Fruit fly (Drosophila melanogaster) whole organism, embryonic: ENCODE measurements around the gene Nopp140.
A peak's percentile ranks its signal among the peaks of the same experiment; 100 is the strongest.

Experiments
- Antp ChIP-seq: fragments of 200-800 bp; sonication (Bioruptor generic); optimal IDR thresholded peaks from 3 replicates; lab custom pipeline; 2016; ENCODE audit warnings: missing biosample characterization, missing genetic modification characterization
- Asciz ChIP-seq: fragments of 200-800 bp; sonication (Bioruptor generic); optimal IDR thresholded peaks from 2 replicates; lab custom pipeline; 2017; ENCODE audit warnings: missing biosample characterization, mild to moderate bottlenecking, missing genetic modification characterization, missing genetic modification reagents
- Atf6 ChIP-seq: fragments of 200-800 bp; sonication (Bioruptor generic); IDR thresholded peaks from 2 replicates; pipeline ENCODE4 v1.3.6; 2022; ENCODE audit warnings: missing biosample characterization, missing genetic modification characterization
- CG10209 ChIP-seq: fragments of 200-800 bp; sonication (Bioruptor generic); optimal IDR thresholded peaks from 3 replicates; lab custom pipeline; 2017; ENCODE audit warnings: missing biosample characterization, mild to moderate bottlenecking, missing genetic modification characterization, missing genetic modification reagents
- CG11085 ChIP-seq: fragments of 200-800 bp; sonication (Bioruptor generic); IDR thresholded peaks from 2 replicates; pipeline ENCODE4 v1.3.6; 2022; ENCODE audit warnings: missing biosample characterization, missing genetic modification characterization
- CG13624 ChIP-seq: fragments of 200-800 bp; sonication (Bioruptor generic); optimal IDR thresholded peaks from 2 replicates; lab custom pipeline; 2016; ENCODE audit warnings: missing biosample characterization, missing genetic modification characterization
- CG13775 ChIP-seq: fragments of 200-800 bp; sonication (Bioruptor generic); optimal IDR thresholded peaks from 3 replicates; lab custom pipeline; 2017; ENCODE audit warnings: missing biosample characterization, mild to moderate bottlenecking, missing genetic modification characterization
- CG17186 ChIP-seq: fragments of 200-800 bp; sonication (Bioruptor generic); optimal IDR thresholded peaks from 3 replicates; lab custom pipeline; 2017; ENCODE audit warnings: missing biosample characterization, missing genetic modification reagents, missing genetic modification characterization
- CG17361 ChIP-seq: fragments of 200-800 bp; sonication (Bioruptor generic); IDR thresholded peaks from 3 replicates; pipeline ENCODE4 v1.3.6; 2022; ENCODE audit warnings: missing biosample characterization, missing genetic modification characterization
- CG2199 ChIP-seq: fragments of 200-800 bp; sonication (Bioruptor generic); IDR thresholded peaks from 3 replicates; pipeline ENCODE4 v1.3.6; 2022; ENCODE audit warnings: missing biosample characterization, missing genetic modification characterization
- CG2712 ChIP-seq: fragments of 200-800 bp; optimal IDR thresholded peaks from 3 replicates; lab custom pipeline; 2019; ENCODE audit warnings: missing biosample characterization, mild to moderate bottlenecking, missing genetic modification characterization, moderate library complexity
- CG3163 ChIP-seq: fragments of 200-800 bp; sonication (Bioruptor generic); optimal IDR thresholded peaks from 3 replicates; lab custom pipeline; 2016; ENCODE audit warnings: missing biosample characterization, missing genetic modification characterization
- CG32532 ChIP-seq: fragments of 200-800 bp; sonication (Bioruptor generic); IDR thresholded peaks from 2 replicates; pipeline ENCODE4 v1.3.6; 2022; ENCODE audit warnings: missing biosample characterization, missing genetic modification characterization
- CG3281 ChIP-seq: fragments of 200-800 bp; sonication (Bioruptor generic); optimal IDR thresholded peaks from 3 replicates; lab custom pipeline; 2017; ENCODE audit warnings: missing biosample characterization, mild to moderate bottlenecking, missing genetic modification characterization
- CG4404 ChIP-seq: fragments of 200-800 bp; sonication (Bioruptor generic); IDR thresholded peaks from 2 replicates; pipeline ENCODE4 v1.3.6; 2022; ENCODE audit warnings: missing biosample characterization, missing genetic modification characterization
- CG4820 ChIP-seq: fragments of 200-800 bp; sonication (Bioruptor generic); optimal IDR thresholded peaks from 3 replicates; lab custom pipeline; 2016; ENCODE audit warnings: missing biosample characterization, missing genetic modification characterization
- CG7745 ChIP-seq: fragments of 200-800 bp; sonication (Bioruptor generic); optimal IDR thresholded peaks from 2 replicates; lab custom pipeline; 2018; ENCODE audit warnings: missing biosample characterization, mild to moderate bottlenecking, missing genetic modification characterization, moderate library complexity
- CG9876 ChIP-seq: fragments of 200-800 bp; sonication (Bioruptor generic); optimal IDR thresholded peaks from 2 replicates; lab custom pipeline; 2016; ENCODE audit warnings: missing biosample characterization, missing genetic modification characterization
- Dip3 ChIP-seq: fragments of 200-800 bp; sonication (Bioruptor generic); optimal IDR thresholded peaks from 3 replicates; lab custom pipeline; 2016; ENCODE audit warnings: missing biosample characterization, missing genetic modification characterization
- Doc3 ChIP-seq: fragments of 200-800 bp; sonication (Bioruptor generic); IDR thresholded peaks from 3 replicates; pipeline ENCODE4 v1.3.6; 2022; ENCODE audit warnings: missing biosample characterization, missing genetic modification characterization; ENCODE audit not compliant: partially characterized antibody
- Ets97D ChIP-seq: fragments of 200-800 bp; sonication (Bioruptor generic); optimal IDR thresholded peaks from 3 replicates; lab custom pipeline; 2016; ENCODE audit warnings: missing biosample characterization, missing genetic modification characterization
- Fer1 ChIP-seq: fragments of 200-800 bp; sonication (Bioruptor generic); optimal IDR thresholded peaks from 2 replicates; lab custom pipeline; 2017; ENCODE audit warnings: missing biosample characterization, mild to moderate bottlenecking, missing genetic modification characterization
- H15 ChIP-seq: fragments of 200-800 bp; sonication (Bioruptor generic); IDR thresholded peaks from 3 replicates; pipeline ENCODE4 v1.3.6; 2022; ENCODE audit warnings: missing biosample characterization, missing genetic modification characterization
- HmgZ ChIP-seq: fragments of 200-800 bp; sonication (Bioruptor generic); optimal IDR thresholded peaks from 2 replicates; lab custom pipeline; 2018; ENCODE audit warnings: missing biosample characterization, mild to moderate bottlenecking, missing genetic modification characterization
- Hr78 ChIP-seq, 2 experiments: fragments of 200-800 bp in 1 of 2; fragments of >200 bp in 1 of 2; sonication (Bioruptor generic) in 1 of 2; optimal IDR thresholded peaks; 2 replicates each; lab custom pipeline; 2017 to 2019; ENCODE audit warnings: missing biosample characterization in 2 of 2, missing genetic modification characterization in 2 of 2, mild to moderate bottlenecking in 1 of 2, moderate library complexity in 1 of 2
- MBD-R2 ChIP-seq: fragments of 200-800 bp; sonication (Bioruptor generic); IDR thresholded peaks from 2 replicates; pipeline ENCODE4 v1.3.6; 2022; ENCODE audit warnings: missing biosample characterization, missing genetic modification characterization
- NK7.1 ChIP-seq: fragments of 200-800 bp; sonication (Bioruptor generic); optimal IDR thresholded peaks from 3 replicates; lab custom pipeline; 2016; ENCODE audit warnings: missing biosample characterization, missing genetic modification characterization
- Nf-YC ChIP-seq: fragments of 200-800 bp; optimal IDR thresholded peaks from 3 replicates; lab custom pipeline; 2019; ENCODE audit warnings: missing biosample characterization, mild to moderate bottlenecking, missing genetic modification characterization, moderate library complexity
- Six4 ChIP-seq: fragments of 200-800 bp; sonication (Bioruptor generic); optimal IDR thresholded peaks from 2 replicates; lab custom pipeline; 2016; ENCODE audit warnings: missing biosample characterization, missing genetic modification characterization
- Taf1 ChIP-seq: fragments of 200-800 bp; sonication (Bioruptor generic); IDR thresholded peaks from 2 replicates; pipeline ENCODE4 v1.3.6; 2022; ENCODE audit warnings: missing biosample characterization, missing genetic modification characterization
- Vsx1 ChIP-seq: fragments of 200-800 bp; sonication (Bioruptor generic); optimal IDR thresholded peaks from 2 replicates; lab custom pipeline; 2017; ENCODE audit warnings: missing biosample characterization, mild to moderate bottlenecking, missing genetic modification characterization, missing genetic modification reagents
- Xrp1 ChIP-seq: fragments of 200-800 bp; sonication (Bioruptor generic); IDR thresholded peaks from 2 replicates; pipeline ENCODE4 v1.3.6; 2022; ENCODE audit warnings: missing biosample characterization, missing genetic modification characterization
- ac ChIP-seq: fragments of 200-800 bp; sonication (Bioruptor generic); optimal IDR thresholded peaks from 3 replicates; lab custom pipeline; 2017; ENCODE audit warnings: missing biosample characterization, mild to moderate bottlenecking, missing genetic modification characterization
- chif ChIP-seq, 2 experiments: fragments of 200-800 bp; sonication (Bioruptor generic); optimal IDR thresholded peaks; 3 replicates each; lab custom pipeline; 2016; ENCODE audit warnings: missing biosample characterization in 2 of 2, missing genetic modification characterization in 2 of 2
- corto ChIP-seq: fragments of 200-800 bp; sonication (Bioruptor generic); optimal IDR thresholded peaks from 2 replicates; lab custom pipeline; 2016; ENCODE audit warnings: missing biosample characterization, mild to moderate bottlenecking, missing genetic modification characterization, moderate library complexity
- disco-r ChIP-seq: fragments of 200-800 bp; sonication (Bioruptor generic); optimal IDR thresholded peaks from 2 replicates; lab custom pipeline; 2016; ENCODE audit warnings: missing biosample characterization, missing genetic modification characterization
- dysf ChIP-seq: fragments of 200-800 bp; sonication (Bioruptor generic); IDR thresholded peaks from 3 replicates; pipeline ENCODE4 v1.3.6; 2022; ENCODE audit warnings: missing biosample characterization, missing genetic modification characterization
- gcm ChIP-seq: fragments of 200-800 bp; sonication (Bioruptor generic); optimal IDR thresholded peaks from 2 replicates; lab custom pipeline; 2019; ENCODE audit warnings: missing biosample characterization, mild to moderate bottlenecking, missing genetic modification characterization, moderate library complexity
- gro ChIP-seq: fragments of 200-800 bp; sonication (Bioruptor generic); optimal IDR thresholded peaks from 2 replicates; lab custom pipeline; 2016; ENCODE audit warnings: missing biosample characterization, missing genetic modification characterization
- jumu ChIP-seq: fragments of 200-800 bp; sonication (Bioruptor generic); optimal IDR thresholded peaks from 3 replicates; lab custom pipeline; 2016; ENCODE audit warnings: missing biosample characterization, missing genetic modification characterization
- pho ChIP-seq: fragments of 200-800 bp; sonication (Bioruptor generic); optimal IDR thresholded peaks from 2 replicates; lab custom pipeline; 2016; ENCODE audit warnings: missing biosample characterization, missing genetic modification characterization
- pzg ChIP-seq: fragments of 200-800 bp; sonication (Bioruptor generic); optimal IDR thresholded peaks from 3 replicates; lab custom pipeline; 2018; ENCODE audit warnings: missing biosample characterization, mild to moderate bottlenecking, missing genetic modification characterization, moderate library complexity
- ranshi ChIP-seq: fragments of 200-800 bp; sonication (Bioruptor generic); IDR thresholded peaks from 2 replicates; pipeline ENCODE4 v1.3.6; 2022; ENCODE audit warnings: missing biosample characterization, missing genetic modification characterization
- repo ChIP-seq: fragments of 200-800 bp; sonication (Bioruptor generic); optimal IDR thresholded peaks from 2 replicates; lab custom pipeline; 2016; ENCODE audit warnings: missing biosample characterization, missing genetic modification characterization
- schlank ChIP-seq: fragments of 200-800 bp; sonication (Bioruptor generic); optimal IDR thresholded peaks from 2 replicates; lab custom pipeline; 2018; ENCODE audit warnings: missing biosample characterization, mild to moderate bottlenecking, missing genetic modification characterization
- tup ChIP-seq: fragments of 200-800 bp; sonication (Bioruptor generic); optimal IDR thresholded peaks from 2 replicates; lab custom pipeline; 2016; ENCODE audit warnings: missing biosample characterization, mild to moderate bottlenecking, missing genetic modification characterization, moderate library complexity
- usp ChIP-seq: fragments of >200 bp; optimal IDR thresholded peaks from 2 replicates; lab custom pipeline; 2017; ENCODE audit warnings: missing biosample characterization, missing genetic modification characterization
- wdn ChIP-seq: fragments of 200-800 bp; sonication (Bioruptor generic); IDR thresholded peaks from 2 replicates; pipeline ENCODE4 v1.3.6; 2022; ENCODE audit warnings: missing biosample characterization, missing genetic modification characterization
- yki ChIP-seq: fragments of >200 bp; optimal IDR thresholded peaks from 3 replicates; lab custom pipeline; 2018
- zfh1 ChIP-seq: fragments of 200-800 bp; sonication (Bioruptor generic); IDR thresholded peaks from 3 replicates; pipeline ENCODE4 v1.3.6; 2022; ENCODE audit warnings: missing biosample characterization, missing genetic modification characterization

The Nopp140 gene

DNA sequence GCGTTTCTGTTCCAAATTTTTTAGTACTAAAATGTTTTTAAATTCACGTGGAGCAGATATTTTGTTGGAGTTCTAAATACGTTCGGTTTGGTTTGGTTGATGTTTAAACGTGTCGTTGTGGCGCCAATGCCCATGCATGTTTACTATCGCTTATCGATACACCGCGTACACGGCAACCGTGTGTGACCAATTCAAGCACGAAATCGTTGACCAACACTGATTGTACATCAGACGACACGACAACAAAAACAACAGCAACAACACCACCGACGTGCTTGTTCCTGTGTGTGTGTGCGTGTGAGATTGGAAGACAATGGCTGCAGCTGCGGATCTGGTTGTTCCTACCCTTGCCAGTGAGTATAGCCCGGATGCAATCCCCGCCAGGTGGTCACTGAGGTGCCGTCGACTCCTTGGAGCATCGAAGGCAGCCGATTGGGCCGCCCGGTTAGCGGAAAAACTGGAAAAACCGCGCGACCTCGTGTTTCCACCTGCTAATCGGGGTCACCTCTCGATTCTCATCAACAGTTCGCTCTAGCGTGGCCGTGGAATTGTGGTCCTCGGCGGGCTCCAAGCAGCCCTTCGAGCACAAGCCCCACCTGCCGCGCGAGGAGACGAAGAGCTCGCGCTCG is 7.7 kb upstream of the Nopp140 start, which contains the start of gene eIF2A (continued):
- no peak for TF ChIP-seq usp (GFP tag; lab: Kevin White, UChicago)
- peak; percentile 72 for TF ChIP-seq Fer1 (GFP tag; lab: Kevin White, UChicago)
- TF ChIP-seq pho (GFP tag; lab: Kevin White, UChicago), result peak; percentile 65
- TF ChIP-seq Xrp1 (GFP tag; lab: Robert Waterston, UW), result peak; percentile 71
- TF ChIP-seq CG2199 (GFP tag; lab: Robert Waterston, UW), result 0 out of 3 replicates have a peak, but pooled peaks have one; percentile 27
- peak; percentile 9; the same call in 1 of the 3 replicates for TF ChIP-seq CG17361 (GFP tag; lab: Robert Waterston, UW)
- TF ChIP-seq NK7.1 (GFP tag; lab: Kevin White, UChicago), result peak; percentile 4
- TF ChIP-seq CG10209, result peak; percentile 10
- TF ChIP-seq yki (lab: Kevin White, UChicago), result no peak
- peak; percentile 88 for TF ChIP-seq MBD-R2 (GFP tag; lab: Robert Waterston, UW)
- TF ChIP-seq H15 (GFP tag; lab: Robert Waterston, UW), result 0 out of 3 replicates have a peak, but pooled peaks have one; percentile 24
- TF ChIP-seq CG9876 (GFP tag; lab: Kevin White, UChicago), result peak; percentile 22
- TF ChIP-seq CG13624 (GFP tag; lab: Kevin White, UChicago), result peak; percentile 85
- TF ChIP-seq chif (GFP tag; optimal IDR thresholded peaks at IDR 0.05; lab: Kevin White, UChicago), result peak; percentile 42 to 64
- TF ChIP-seq Doc3 (GFP tag; lab: Robert Waterston, UW), result peak; percentile 59; the same call in 2 of the 3 replicates
- TF ChIP-seq repo (GFP tag; lab: Kevin White, UChicago), result peak; percentile 38
- peak; percentile 57 for TF ChIP-seq gro
- TF ChIP-seq Antp (GFP tag; lab: Kevin White, UChicago), result peak; percentile 78
- TF ChIP-seq jumu (GFP tag; lab: Kevin White, UChicago), result peak; percentile 66
- TF ChIP-seq Asciz, result no peak
- peak; percentile 87 for TF ChIP-seq CG17186 (GFP tag; lab: Kevin White, UChicago)
- TF ChIP-seq tup (GFP tag; lab: Kevin White, UChicago), result peak; percentile 11
- peak; percentile 37; the same call in 1 of the 2 replicates for TF ChIP-seq Taf1 (GFP tag; lab: Robert Waterston, UW)
- peak; percentile 68; the same call in 1 of the 2 replicates for TF ChIP-seq Atf6
- peak; percentile 94 for TF ChIP-seq HmgZ (tag; lab: Kevin White, UChicago)
- no peak for TF ChIP-seq corto
- TF ChIP-seq wdn (GFP tag; lab: Robert Waterston, UW), result no peak
- peak; percentile 36 for TF ChIP-seq schlank (tag; lab: Kevin White, UChicago)
- TF ChIP-seq dysf, result peak; percentile 42; the same call in 1 of the 3 replicates
- peak; percentile 15 for TF ChIP-seq ac (GFP tag; lab: Kevin White, UChicago)
- peak; percentile 50 for TF ChIP-seq CG3281
- TF ChIP-seq CG32532 (GFP tag; lab: Robert Waterston, UW), result peak; percentile 70
- TF ChIP-seq CG11085 (GFP tag; lab: Robert Waterston, UW), result no peak
- TF ChIP-seq Six4 (GFP tag; lab: Kevin White, UChicago), result peak; percentile 21
- TF ChIP-seq disco-r (GFP tag; lab: Kevin White, UChicago), result peak; percentile 49
- TF ChIP-seq Vsx1 (GFP tag; lab: Kevin White, UChicago), result no peak
- TF ChIP-seq Nf-YC (tag; lab: Kevin White, UChicago), result peak; percentile 72
- TF ChIP-seq Dip3 (GFP tag; lab: Kevin White, UChicago), result peak; percentile 44
- TF ChIP-seq CG4404 (GFP tag; lab: Robert Waterston, UW), result no peak
- TF ChIP-seq CG7745 (tag; lab: Kevin White, UChicago), result no peak
- peak; percentile 69; the same call in 1 of the 3 replicates for TF ChIP-seq zfh1 (GFP tag; lab: Robert Waterston, UW)
- TF ChIP-seq Hr78 (GFP tag; optimal IDR thresholded peaks at IDR 0.05; lab: Kevin White, UChicago), result peak in 1 of 2 experiments; percentile 76
- peak; percentile 99 for TF ChIP-seq pzg (GFP tag; lab: Kevin White, UChicago)
- peak; percentile 49 for TF ChIP-seq CG2712 (tag; lab: Kevin White, UChicago)
- TF ChIP-seq CG4820 (GFP tag; lab: Kevin White, UChicago), result peak; percentile 20
- peak; percentile 93 for TF ChIP-seq Ets97D
- peak; percentile 27 for TF ChIP-seq CG13775 (GFP tag; lab: Kevin White, UChicago)
- 0 out of 2 replicates have a peak, but pooled peaks have one; percentile 57 for TF ChIP-seq ranshi (GFP tag; lab: Robert Waterston, UW)
- peak; percentile 65 for TF ChIP-seq CG3163 (GFP tag; lab: Kevin White, UChicago)
- TF ChIP-seq gcm (GFP tag; lab: Kevin White, UChicago), result peak; percentile 42
